Fruit fly (Drosophila melanogaster) whole organism, embryonic: ENCODE measurements around the gene abo.

Experiments used
- Adf1 ChIP-seq: fragments of 200-800 bp; sonication (Bioruptor generic); IDR thresholded peaks from 2 replicates; pipeline ENCODE4 v1.3.6; 2022; ENCODE audit warnings: missing biosample characterization, missing genetic modification characterization
- Atf3 ChIP-seq: fragments of 200-800 bp; sonication (Bioruptor generic); optimal IDR thresholded peaks from 3 replicates; lab custom pipeline; 2016; ENCODE audit warnings: missing biosample characterization, missing genetic modification characterization
- CG11085 ChIP-seq: fragments of 200-800 bp; sonication (Bioruptor generic); IDR thresholded peaks from 2 replicates; pipeline ENCODE4 v1.3.6; 2022; ENCODE audit warnings: missing biosample characterization, missing genetic modification characterization
- CG13775 ChIP-seq: fragments of 200-800 bp; sonication (Bioruptor generic); optimal IDR thresholded peaks from 3 replicates; lab custom pipeline; 2017; ENCODE audit warnings: missing biosample characterization, mild to moderate bottlenecking, missing genetic modification characterization
- CG15601 ChIP-seq: fragments of 200-800 bp; sonication (Bioruptor generic); optimal IDR thresholded peaks from 3 replicates; lab custom pipeline; 2019; ENCODE audit warnings: missing biosample characterization, mild to moderate bottlenecking, missing genetic modification characterization, moderate library complexity
- CG15696 ChIP-seq: fragments of 200-800 bp; sonication (Bioruptor generic); optimal IDR thresholded peaks from 2 replicates; lab custom pipeline; 2019; ENCODE audit warnings: missing biosample characterization, mild to moderate bottlenecking, missing genetic modification characterization, moderate library complexity
- CG16813 ChIP-seq: fragments of 200-800 bp; sonication (Bioruptor generic); IDR thresholded peaks from 3 replicates; pipeline ENCODE4 v1.3.6; 2022; ENCODE audit warnings: missing biosample characterization, missing genetic modification characterization; ENCODE audit not compliant: partially characterized antibody
- CG17328 ChIP-seq: fragments of 200-800 bp; sonication (Bioruptor generic); IDR thresholded peaks from 2 replicates; pipeline ENCODE4 v1.3.6; 2022; ENCODE audit warnings: missing biosample characterization, missing genetic modification characterization
- CG2199 ChIP-seq: fragments of 200-800 bp; sonication (Bioruptor generic); IDR thresholded peaks from 3 replicates; pipeline ENCODE4 v1.3.6; 2022; ENCODE audit warnings: missing biosample characterization, missing genetic modification characterization
- CG2875 ChIP-seq: fragments of 200-800 bp; sonication (Bioruptor generic); optimal IDR thresholded peaks from 2 replicates; lab custom pipeline; 2017; ENCODE audit warnings: missing biosample characterization, mild to moderate bottlenecking, missing genetic modification characterization, missing genetic modification reagents
- CG30403 ChIP-seq: fragments of 200-800 bp; sonication (Bioruptor generic); optimal IDR thresholded peaks from 3 replicates; lab custom pipeline; 2016; ENCODE audit warnings: missing biosample characterization, missing genetic modification characterization
- CG3281 ChIP-seq: fragments of 200-800 bp; sonication (Bioruptor generic); optimal IDR thresholded peaks from 3 replicates; lab custom pipeline; 2017; ENCODE audit warnings: missing biosample characterization, mild to moderate bottlenecking, missing genetic modification characterization
- CG4854 ChIP-seq: fragments of 200-800 bp; sonication (Bioruptor generic); optimal IDR thresholded peaks from 2 replicates; lab custom pipeline; 2016; ENCODE audit warnings: missing biosample characterization, missing genetic modification characterization, inconsistent platforms
- CG6683 ChIP-seq: fragments of 200-800 bp; sonication (Bioruptor generic); optimal IDR thresholded peaks from 2 replicates; lab custom pipeline; 2017; ENCODE audit warnings: missing biosample characterization, mild to moderate bottlenecking, missing genetic modification characterization, missing genetic modification reagents
- CG6854 ChIP-seq: fragments of 200-800 bp; sonication (Bioruptor generic); optimal IDR thresholded peaks from 3 replicates; lab custom pipeline; 2017; ENCODE audit warnings: missing biosample characterization, mild to moderate bottlenecking, missing genetic modification characterization
- CG7271 ChIP-seq: fragments of 200-800 bp; sonication (Bioruptor generic); optimal IDR thresholded peaks from 2 replicates; lab custom pipeline; 2018; ENCODE audit warnings: missing biosample characterization, mild to moderate bottlenecking, missing genetic modification characterization, moderate library complexity
- CG8388 ChIP-seq: fragments of 200-800 bp; sonication (Bioruptor generic); optimal IDR thresholded peaks from 2 replicates; lab custom pipeline; 2019; ENCODE audit warnings: missing biosample characterization, mild to moderate bottlenecking, missing genetic modification characterization, moderate library complexity
- CG9727 ChIP-seq: fragments of 200-800 bp; sonication (Bioruptor generic); optimal IDR thresholded peaks from 3 replicates; lab custom pipeline; 2017; ENCODE audit warnings: missing biosample characterization, mild to moderate bottlenecking, missing genetic modification characterization
- CrebB ChIP-seq: fragments of 200-800 bp; sonication (Bioruptor generic); optimal IDR thresholded peaks from 3 replicates; lab custom pipeline; 2018; ENCODE audit warnings: missing biosample characterization, mild to moderate bottlenecking, missing genetic modification characterization
- Dek ChIP-seq: fragments of 200-800 bp; sonication (Bioruptor generic); optimal IDR thresholded peaks from 3 replicates; lab custom pipeline; 2019; ENCODE audit warnings: missing biosample characterization, mild to moderate bottlenecking, missing genetic modification characterization, moderate library complexity
- Doc2 ChIP-seq: fragments of 200-800 bp; sonication (Bioruptor generic); IDR thresholded peaks from 2 replicates; pipeline ENCODE4 v1.3.6; 2022; ENCODE audit warnings: missing biosample characterization, missing genetic modification characterization
- ERR ChIP-seq: fragments of 200-800 bp; sonication (Bioruptor generic); optimal IDR thresholded peaks from 2 replicates; lab custom pipeline; 2016; ENCODE audit warnings: missing biosample characterization, missing genetic modification characterization
- Fer2 ChIP-seq: fragments of 200-800 bp; sonication (Bioruptor generic); optimal IDR thresholded peaks from 2 replicates; lab custom pipeline; 2018; ENCODE audit warnings: missing biosample characterization, mild to moderate bottlenecking, missing genetic modification characterization, moderate library complexity
- H15 ChIP-seq: fragments of 200-800 bp; sonication (Bioruptor generic); IDR thresholded peaks from 3 replicates; pipeline ENCODE4 v1.3.6; 2022; ENCODE audit warnings: missing biosample characterization, missing genetic modification characterization
- HLH4C ChIP-seq: fragments of 200-800 bp; sonication (Bioruptor generic); IDR thresholded peaks from 3 replicates; pipeline ENCODE4 v1.3.6; 2022; ENCODE audit warnings: missing biosample characterization, missing genetic modification characterization; ENCODE audit not compliant: partially characterized antibody
- Hmr ChIP-seq: fragments of 200-800 bp; sonication (Bioruptor generic); optimal IDR thresholded peaks from 3 replicates; lab custom pipeline; 2017; ENCODE audit warnings: mild to moderate bottlenecking, missing biosample characterization, missing genetic modification reagents, missing genetic modification characterization
- Mad ChIP-seq: fragments of 200-800 bp; sonication (Bioruptor generic); optimal IDR thresholded peaks from 2 replicates; lab custom pipeline; 2016; ENCODE audit warnings: missing biosample characterization, missing genetic modification characterization
- Mrtf ChIP-seq: fragments of 200-800 bp; sonication (Bioruptor generic); IDR thresholded peaks from 3 replicates; pipeline ENCODE4 v1.3.6; 2022; ENCODE audit warnings: missing biosample characterization, missing genetic modification characterization
- NK7.1 ChIP-seq: fragments of 200-800 bp; sonication (Bioruptor generic); optimal IDR thresholded peaks from 3 replicates; lab custom pipeline; 2016; ENCODE audit warnings: missing biosample characterization, missing genetic modification characterization
- Ptx1 ChIP-seq: fragments of 200-800 bp; sonication (Bioruptor generic); IDR thresholded peaks from 2 replicates; pipeline ENCODE4 v1.3.6; 2022; ENCODE audit warnings: missing biosample characterization, missing genetic modification characterization
- Stat92E ChIP-seq, 3 experiments: fragments of >200 bp in 2 of 3; fragments of 200-800 bp in 1 of 3; sonication (Bioruptor generic) in 1 of 3; optimal IDR thresholded peaks; 2 replicates each; lab custom pipeline; 2017 to 2019; ENCODE audit warnings: missing biosample characterization in 3 of 3, missing genetic modification characterization in 3 of 3, mild to moderate bottlenecking in 1 of 3, moderate library complexity in 1 of 3
- Xrp1 ChIP-seq: fragments of 200-800 bp; sonication (Bioruptor generic); IDR thresholded peaks from 2 replicates; pipeline ENCODE4 v1.3.6; 2022; ENCODE audit warnings: missing biosample characterization, missing genetic modification characterization
- bowl ChIP-seq: fragments of 200-800 bp; sonication (Bioruptor generic); IDR thresholded peaks from 2 replicates; pipeline ENCODE4 v1.3.6; 2022; ENCODE audit warnings: missing biosample characterization, missing genetic modification characterization
- en ChIP-seq: fragments of 200-800 bp; sonication (Bioruptor generic); optimal IDR thresholded peaks from 2 replicates; lab custom pipeline; 2016; ENCODE audit warnings: missing biosample characterization, missing genetic modification characterization
- fd3F ChIP-seq: fragments of 200-800 bp; sonication (Bioruptor generic); optimal IDR thresholded peaks from 2 replicates; lab custom pipeline; 2018; ENCODE audit warnings: missing biosample characterization, mild to moderate bottlenecking, missing genetic modification characterization, moderate library complexity
- ftz-f1 ChIP-seq: fragments of 200-800 bp; sonication (Bioruptor generic); optimal IDR thresholded peaks from 2 replicates; lab custom pipeline; 2016; ENCODE audit warnings: missing biosample characterization, missing genetic modification characterization
- grn ChIP-seq: fragments of 200-800 bp; sonication (Bioruptor generic); optimal IDR thresholded peaks from 3 replicates; lab custom pipeline; 2017; ENCODE audit warnings: missing biosample characterization, missing genetic modification characterization
- hth ChIP-seq: fragments of >200 bp; optimal IDR thresholded peaks from 2 replicates; lab custom pipeline; 2017; ENCODE audit warnings: inconsistent platforms
- inv ChIP-seq: fragments of 200-800 bp; sonication (Bioruptor generic); IDR thresholded peaks from 2 replicates; pipeline ENCODE4 v1.3.6; 2022; ENCODE audit warnings: missing biosample characterization, missing genetic modification characterization; ENCODE audit not compliant: partially characterized antibody
- jing ChIP-seq: fragments of 200-800 bp; sonication (Bioruptor generic); optimal IDR thresholded peaks from 2 replicates; lab custom pipeline; 2018; ENCODE audit warnings: missing biosample characterization, mild to moderate bottlenecking, missing genetic modification characterization
- lmd ChIP-seq: fragments of 200-800 bp; sonication (Bioruptor generic); IDR thresholded peaks from 2 replicates; pipeline ENCODE4 v1.3.6; 2022; ENCODE audit warnings: missing biosample characterization, missing genetic modification characterization
- luna ChIP-seq: fragments of 200-800 bp; sonication (Bioruptor generic); optimal IDR thresholded peaks from 2 replicates; lab custom pipeline; 2016; ENCODE audit warnings: missing biosample characterization, missing genetic modification characterization
- nerfin-1 ChIP-seq: fragments of 200-800 bp; sonication (Bioruptor generic); optimal IDR thresholded peaks from 3 replicates; lab custom pipeline; 2019; ENCODE audit warnings: missing biosample characterization, mild to moderate bottlenecking, missing genetic modification characterization, moderate library complexity
- odd ChIP-seq: fragments of 200-800 bp; sonication (Bioruptor generic); optimal IDR thresholded peaks from 2 replicates; lab custom pipeline; 2017; ENCODE audit warnings: missing biosample characterization, mild to moderate bottlenecking, missing genetic modification characterization
- p53 ChIP-seq: fragments of 200-800 bp; sonication (Bioruptor generic); optimal IDR thresholded peaks from 2 replicates; lab custom pipeline; 2016; ENCODE audit warnings: missing biosample characterization, missing genetic modification characterization
- pros ChIP-seq: fragments of 200-800 bp; sonication (Bioruptor generic); optimal IDR thresholded peaks from 3 replicates; lab custom pipeline; 2019; ENCODE audit warnings: missing biosample characterization, mild to moderate bottlenecking, missing genetic modification characterization, moderate library complexity
- ssp ChIP-seq: fragments of 200-800 bp; sonication (Bioruptor generic); IDR thresholded peaks from 2 replicates; pipeline ENCODE4 v1.3.6; 2022; ENCODE audit warnings: missing biosample characterization, missing genetic modification characterization
- tin ChIP-seq: fragments of 200-800 bp; sonication (Bioruptor generic); optimal IDR thresholded peaks from 3 replicates; lab custom pipeline; 2016; ENCODE audit warnings: missing biosample characterization, missing genetic modification characterization
- unpg ChIP-seq: fragments of 200-800 bp; sonication (Bioruptor generic); optimal IDR thresholded peaks from 3 replicates; lab custom pipeline; 2018; ENCODE audit warnings: missing biosample characterization, mild to moderate bottlenecking, missing genetic modification characterization, moderate library complexity
- zen ChIP-seq: fragments of 200-800 bp; sonication (Bioruptor generic); optimal IDR thresholded peaks from 3 replicates; lab custom pipeline; 2018; ENCODE audit warnings: missing biosample characterization, mild to moderate bottlenecking, missing genetic modification characterization, moderate library complexity

Gene abo

dm6 chr2L:10976864-10977586 lies 1.9 kb upstream of the abo start (continued):
- TF ChIP-seq HLH4C (GFP tag; lab: Robert Waterston, UW): 0 out of 3 replicates have a peak, but pooled peaks have one; percentile 30
- no peak for TF ChIP-seq luna (GFP tag; lab: Kevin White, UChicago)
- TF ChIP-seq Fer2 (tag; lab: Kevin White, UChicago): no peak
- 0 out of 2 replicates have a peak, but pooled peaks have one; percentile 15 for TF ChIP-seq Xrp1
- no peak for TF ChIP-seq grn
- TF ChIP-seq CG17328 (GFP tag; lab: Robert Waterston, UW): no peak
- no peak for TF ChIP-seq nerfin-1 (tag; lab: Kevin White, UChicago)
- no peak for TF ChIP-seq zen (tag; lab: Kevin White, UChicago)
- no peak for TF ChIP-seq CG4854 (GFP tag; lab: Kevin White, UChicago)
- no peak for TF ChIP-seq Stat92E (GFP tag; optimal IDR thresholded peaks at IDR 0.05; lab: Kevin White, UChicago)
- no peak for TF ChIP-seq CG2875 (GFP tag; lab: Kevin White, UChicago)
- no peak for TF ChIP-seq tin (GFP tag; lab: Kevin White, UChicago)
- TF ChIP-seq CG6854: no peak
- TF ChIP-seq CG8388 (GFP tag; lab: Kevin White, UChicago): no peak
- TF ChIP-seq CG11085 (GFP tag; lab: Robert Waterston, UW): no peak
- TF ChIP-seq odd (GFP tag; lab: Kevin White, UChicago): no peak
- TF ChIP-seq Mrtf (GFP tag; lab: Robert Waterston, UW): no peak
- no peak for TF ChIP-seq hth (lab: Kevin White, UChicago)
- no peak for TF ChIP-seq CG15696 (tag; lab: Kevin White, UChicago)
- no peak for TF ChIP-seq Ptx1 (GFP tag; lab: Robert Waterston, UW)
- no peak for TF ChIP-seq Mad
- TF ChIP-seq CG15601: no peak
- TF ChIP-seq Dek (tag; lab: Kevin White, UChicago): no peak
- TF ChIP-seq CG13775 (GFP tag; lab: Kevin White, UChicago): no peak
- TF ChIP-seq lmd (GFP tag; lab: Robert Waterston, UW): no peak
- TF ChIP-seq CG2199 (GFP tag; lab: Robert Waterston, UW): no peak
- no peak for TF ChIP-seq Hmr (GFP tag; lab: Kevin White, UChicago)
- TF ChIP-seq H15 (GFP tag; lab: Robert Waterston, UW): no peak
- TF ChIP-seq CG9727 (GFP tag; lab: Kevin White, UChicago): no peak
- TF ChIP-seq fd3F: no peak
- no peak for TF ChIP-seq pros (GFP tag; lab: Kevin White, UChicago)
- TF ChIP-seq jing: no peak
- TF ChIP-seq en: no peak
- TF ChIP-seq inv: no peak
- TF ChIP-seq CrebB (tag; lab: Kevin White, UChicago): peak; percentile 0
- no peak for TF ChIP-seq Atf3 (GFP tag; lab: Kevin White, UChicago)
- peak; percentile 51; the same call in 1 of the 2 replicates for TF ChIP-seq Adf1 (GFP tag; lab: Robert Waterston, UW)
- no peak for TF ChIP-seq NK7.1 (GFP tag; lab: Kevin White, UChicago)
- no peak for TF ChIP-seq CG7271 (tag; lab: Kevin White, UChicago)
- TF ChIP-seq unpg (GFP tag; lab: Kevin White, UChicago): no peak
- no peak for TF ChIP-seq CG6683
- no peak for TF ChIP-seq bowl (GFP tag; lab: Robert Waterston, UW)
- no peak for TF ChIP-seq Doc2
- TF ChIP-seq CG30403: no peak
- TF ChIP-seq ftz-f1 (GFP tag; lab: Kevin White, UChicago): no peak
- TF ChIP-seq p53 (GFP tag; lab: Kevin White, UChicago): no peak
- TF ChIP-seq ERR (GFP tag; lab: Kevin White, UChicago): no peak
- TF ChIP-seq ssp (GFP tag; lab: Robert Waterston, UW): no peak
- no peak for TF ChIP-seq CG16813 (GFP tag; lab: Robert Waterston, UW)
- TF ChIP-seq CG3281: no peak
